Worm (Caenorhabditis elegans): Measurements from ENCODE around the gene mex-1.

Gene mex-1

ce11 chrII:11936393-11936792, 32.0 kb upstream of the mex-1 start (continued):
- no peak for TF ChIP-seq lin-29 (GFP tag; IDR thresholded peaks at IDR 0.05)
- TF ChIP-seq dpl-1 (GFP tag; optimal IDR thresholded peaks at IDR 0.05), result no peak
- TF ChIP-seq tra-1 (GFP tag; IDR thresholded peaks at IDR 0.05), result 0 out of 2 replicates have a peak, but pooled peaks have one; percentile 39
- no peak for TF ChIP-seq madf-5 (GFP tag; IDR thresholded peaks at IDR 0.05)
- no peak for TF ChIP-seq daf-8 (GFP tag; IDR thresholded peaks at IDR 0.05)
- no peak for TF ChIP-seq mxl-2 (GFP tag; conservative IDR thresholded peaks at IDR 0.05)
- TF ChIP-seq ZK546.5 (tag; optimal IDR thresholded peaks at IDR 0.05), result no peak
- no peak for TF ChIP-seq ceh-20 (GFP tag; IDR thresholded peaks at IDR 0.05)

- TF ChIP-seq Y48G9A.11 (GFP tag; IDR thresholded peaks at IDR 0.05) (no peak), lsy-2 (tag; optimal IDR thresholded peaks at IDR 0.05) (no peak), dpl-1 (GFP tag; optimal IDR thresholded peaks at IDR 0.05) (no peak), T26A8.4 (GFP tag; IDR thresholded peaks at IDR 0.05) (no peak), ZK546.5 (tag; optimal IDR thresholded peaks at IDR 0.05) (no peak), jun-1 (tag; optimal IDR thresholded peaks at IDR 0.05) (no peak), madf-9 (GFP tag; conservative IDR thresholded peaks at IDR 0.05) (no peak), mep-1 (tag; optimal IDR thresholded peaks at IDR 0.05) (no peak), tag-97 (GFP tag; IDR thresholded peaks at IDR 0.05) (no peak), lir-3 (tag; optimal IDR thresholded peaks at IDR 0.05) (no peak), nhr-28 (tag; optimal IDR thresholded peaks at IDR 0.05) (no peak), ceh-62 (tag; optimal IDR thresholded peaks at IDR 0.05) (no peak)
Measured at ce11 chrII:11948459-11948858, 20.0 kb upstream of the mex-1 start, which contains the start of gene W03C9.8. Gene W03C9.8 (plus strand): TSS chrII:11948759.

ce11 chrII:11952963-11953362, 15.5 kb upstream of the mex-1 start:
- no peak for TF ChIP-seq ama-1 (optimal IDR thresholded peaks at IDR 0.05)
- TF ChIP-seq zag-1 (tag; optimal IDR thresholded peaks at IDR 0.05), result no peak
- no peak for TF ChIP-seq ctbp-1 (GFP tag; IDR thresholded peaks at IDR 0.05)
- TF ChIP-seq set-16 (GFP tag; IDR thresholded peaks at IDR 0.05), result no peak
- no peak for TF ChIP-seq nhr-41 (GFP tag; IDR thresholded peaks at IDR 0.05)
- no peak for TF ChIP-seq zip-11 (GFP tag; IDR thresholded peaks at IDR 0.05)
- no peak for TF ChIP-seq snpc-1.2 (GFP tag; IDR thresholded peaks at IDR 0.05)
- TF ChIP-seq mdt-29 (GFP tag; IDR thresholded peaks at IDR 0.05), result no peak
- no peak for TF ChIP-seq hlh-30 (tag; optimal IDR thresholded peaks at IDR 0.05; ENCODE audit: insufficient read depth)
- no peak for TF ChIP-seq nhr-6 (tag; optimal IDR thresholded peaks at IDR 0.05)
- TF ChIP-seq ZK337.2 (GFP tag; IDR thresholded peaks at IDR 0.05), result no peak
- TF ChIP-seq hlh-11 (tag; optimal IDR thresholded peaks at IDR 0.05), result no peak
- TF ChIP-seq zfp-2 (tag; optimal IDR thresholded peaks at IDR 0.05), result no peak
- no peak for TF ChIP-seq hif-1 (tag; optimal IDR thresholded peaks at IDR 0.05)
- no peak for TF ChIP-seq lin-39 (tag; optimal IDR thresholded peaks at IDR 0.05)

- TF ChIP-seq F10B5.3 (tag; optimal IDR thresholded peaks at IDR 0.05) (no peak), daf-16 (GFP tag; optimal IDR thresholded peaks at IDR 0.05) (no peak), daf-16 (tag; optimal IDR thresholded peaks at IDR 0.05) (no peak), jun-1 (tag; optimal IDR thresholded peaks at IDR 0.05) (no peak), D1046.2 (GFP tag; IDR thresholded peaks at IDR 0.05) (no peak)
Measured at ce11 chrII:11954208-11954607, 14.2 kb upstream of the mex-1 start, which contains the start of gene W03C9.6. Gene W03C9.6 (plus strand): TSS chrII:11954508.

Measured in whole organism, L4 larva.